Worm (Caenorhabditis elegans): Measurements from ENCODE around the gene ndub-6.

ndub-6 gene

ce11 chrIV:11673543-11673942 is 21.3 kb downstream of the ndub-6 start, which contains the start of gene inx-8:
Gene inx-8, plus strand, starts transcription at chrIV:11673843.
- TF ChIP-seq T22C8.4 (GFP tag; IDR thresholded peaks at IDR 0.05) (no peak), klf-2 (GFP tag; conservative IDR thresholded peaks at IDR 0.05) (no peak), cog-1 (tag; optimal IDR thresholded peaks at IDR 0.05) (no peak), ref-1 (GFP tag; conservative IDR thresholded peaks at IDR 0.05) (no peak), tab-1 (GFP tag; IDR thresholded peaks at IDR 0.05) (no peak)

ce11 chrIV:11676054-11676453 is 23.9 kb downstream of the ndub-6 start, which contains the start of gene inx-9:
Gene inx-9, plus strand, starts transcription at chrIV:11676354.
- TF ChIP-seq cog-1 (tag; optimal IDR thresholded peaks at IDR 0.05) = no peak
- TF ChIP-seq T22C8.4 (GFP tag; IDR thresholded peaks at IDR 0.05) = no peak
- no peak for TF ChIP-seq ref-1 (GFP tag; conservative IDR thresholded peaks at IDR 0.05)
- no peak for TF ChIP-seq ztf-23 (GFP tag; IDR thresholded peaks at IDR 0.05)

- TF ChIP-seq klf-2 (GFP tag; conservative IDR thresholded peaks at IDR 0.05) = no peak
- no peak for TF ChIP-seq flt-1 (GFP tag; IDR thresholded peaks at IDR 0.05)
- TF ChIP-seq cog-1 (tag; optimal IDR thresholded peaks at IDR 0.05) = no peak
Observed at ce11 chrIV:11681905-11682304, 29.7 kb downstream of the ndub-6 start, which contains the start of gene ZK792.4. Gene ZK792.4, minus strand, starts transcription at chrIV:11682005.

ce11 chrIV:11688018-11688417 is 35.8 kb downstream of the ndub-6 start, which contains the start of gene ZK792.5:
Gene ZK792.5, minus strand, starts transcription at chrIV:11688118.
- TF ChIP-seq ztf-29 (GFP tag; IDR thresholded peaks at IDR 0.05) = no peak
- no peak for TF ChIP-seq ztf-23 (GFP tag; IDR thresholded peaks at IDR 0.05)
- TF ChIP-seq cog-1 (tag; optimal IDR thresholded peaks at IDR 0.05) = no peak
- TF ChIP-seq ref-1 (GFP tag; conservative IDR thresholded peaks at IDR 0.05) = no peak
- TF ChIP-seq T22C8.4 (GFP tag; IDR thresholded peaks at IDR 0.05) = no peak

ce11 chrIV:11690988-11691387 is 38.8 kb downstream of the ndub-6 start, which contains the start of gene let-60:
Gene let-60, minus strand, starts transcription at chrIV:11691088.
- TF ChIP-seq cog-1 (tag; optimal IDR thresholded peaks at IDR 0.05) (no peak), klf-2 (GFP tag; conservative IDR thresholded peaks at IDR 0.05) (no peak), flt-1 (GFP tag; IDR thresholded peaks at IDR 0.05) (no peak), ztf-29 (GFP tag; IDR thresholded peaks at IDR 0.05) (no peak), ztf-23 (GFP tag; IDR thresholded peaks at IDR 0.05) (no peak), T22C8.4 (GFP tag; IDR thresholded peaks at IDR 0.05) (no peak), ref-1 (GFP tag; conservative IDR thresholded peaks at IDR 0.05) (no peak), tab-1 (GFP tag; IDR thresholded peaks at IDR 0.05) (no peak), med-1 (GFP tag; optimal IDR thresholded peaks at IDR 0.05; ENCODE audit: insufficient read depth) (no peak)

ce11 chrIV:11691524-11691923 is 39.3 kb downstream of the ndub-6 start:
- TF ChIP-seq klf-2 (GFP tag; conservative IDR thresholded peaks at IDR 0.05) (no peak), flt-1 (GFP tag; IDR thresholded peaks at IDR 0.05) (no peak), ztf-23 (GFP tag; IDR thresholded peaks at IDR 0.05) (no peak), T22C8.4 (GFP tag; IDR thresholded peaks at IDR 0.05) (no peak), cog-1 (tag; optimal IDR thresholded peaks at IDR 0.05) (no peak), ztf-29 (GFP tag; IDR thresholded peaks at IDR 0.05) (no peak), ref-1 (GFP tag; conservative IDR thresholded peaks at IDR 0.05) (no peak), tab-1 (GFP tag; IDR thresholded peaks at IDR 0.05) (no peak), med-1 (GFP tag; optimal IDR thresholded peaks at IDR 0.05; ENCODE audit: insufficient read depth) (no peak)

- TF ChIP-seq flt-1 (GFP tag; IDR thresholded peaks at IDR 0.05) = 0 out of 2 replicates have a peak, but pooled peaks have one; percentile 66
- no peak for TF ChIP-seq T22C8.4 (GFP tag; IDR thresholded peaks at IDR 0.05)
- TF ChIP-seq med-1 (GFP tag; optimal IDR thresholded peaks at IDR 0.05; ENCODE audit: insufficient read depth) = no peak
- 0 out of 2 replicates have a peak, but pooled peaks have one; percentile 14 for TF ChIP-seq ztf-23 (GFP tag; IDR thresholded peaks at IDR 0.05)
- TF ChIP-seq ref-1 (GFP tag; conservative IDR thresholded peaks at IDR 0.05) = no peak
- TF ChIP-seq cog-1 (tag; optimal IDR thresholded peaks at IDR 0.05) = peak; percentile 52
- no peak for TF ChIP-seq klf-2 (GFP tag; conservative IDR thresholded peaks at IDR 0.05)
- TF ChIP-seq tab-1 (GFP tag; IDR thresholded peaks at IDR 0.05) = no peak
- peak; percentile 10; the same call in 1 of the 2 replicates for TF ChIP-seq ztf-29 (GFP tag; IDR thresholded peaks at IDR 0.05)
Observed at ce11 chrIV:11692071-11692673, 40.0 kb downstream of the ndub-6 start.

ce11 chrIV:11693493-11693892 is 41.3 kb downstream of the ndub-6 start, which contains the start of gene ZK792.12:
Gene ZK792.12, plus strand, starts transcription at chrIV:11693793.
- TF ChIP-seq ztf-29 (GFP tag; IDR thresholded peaks at IDR 0.05) (no peak), cog-1 (tag; optimal IDR thresholded peaks at IDR 0.05) (no peak), ref-1 (GFP tag; conservative IDR thresholded peaks at IDR 0.05) (no peak), med-1 (GFP tag; optimal IDR thresholded peaks at IDR 0.05; ENCODE audit: insufficient read depth) (no peak), tab-1 (GFP tag; IDR thresholded peaks at IDR 0.05) (no peak), T22C8.4 (GFP tag; IDR thresholded peaks at IDR 0.05) (no peak), ztf-23 (GFP tag; IDR thresholded peaks at IDR 0.05) (no peak)

ce11 chrIV:11694143-11694542 is 41.9 kb downstream of the ndub-6 start, which contains the start of gene ZK792.7:
Gene ZK792.7, plus strand, starts transcription at chrIV:11694443.
- no peak for TF ChIP-seq ref-1 (GFP tag; conservative IDR thresholded peaks at IDR 0.05)
- TF ChIP-seq med-1 (GFP tag; optimal IDR thresholded peaks at IDR 0.05; ENCODE audit: insufficient read depth) = no peak
- no peak for TF ChIP-seq tab-1 (GFP tag; IDR thresholded peaks at IDR 0.05)
- no peak for TF ChIP-seq cog-1 (tag; optimal IDR thresholded peaks at IDR 0.05)
- TF ChIP-seq T22C8.4 (GFP tag; IDR thresholded peaks at IDR 0.05) = no peak
- TF ChIP-seq flt-1 (GFP tag; IDR thresholded peaks at IDR 0.05) = no peak
- no peak for TF ChIP-seq ztf-29 (GFP tag; IDR thresholded peaks at IDR 0.05)
- TF ChIP-seq ztf-23 (GFP tag; IDR thresholded peaks at IDR 0.05) = no peak
- TF ChIP-seq klf-2 (GFP tag; conservative IDR thresholded peaks at IDR 0.05) = no peak

ce11 chrIV:11695634-11696033 is 43.4 kb downstream of the ndub-6 start:
- TF ChIP-seq flt-1 (GFP tag; IDR thresholded peaks at IDR 0.05) (no peak), klf-2 (GFP tag; conservative IDR thresholded peaks at IDR 0.05) (no peak), tab-1 (GFP tag; IDR thresholded peaks at IDR 0.05) (no peak), med-1 (GFP tag; optimal IDR thresholded peaks at IDR 0.05; ENCODE audit: insufficient read depth) (no peak), ref-1 (GFP tag; conservative IDR thresholded peaks at IDR 0.05) (no peak), T22C8.4 (GFP tag; IDR thresholded peaks at IDR 0.05) (no peak), ztf-23 (GFP tag; IDR thresholded peaks at IDR 0.05) (no peak), ztf-29 (GFP tag; IDR thresholded peaks at IDR 0.05) (no peak), cog-1 (tag; optimal IDR thresholded peaks at IDR 0.05) (no peak)
